Worm (Caenorhabditis elegans) whole organism, L1 larva: ENCODE results near the gene sap-49.

Source experiments
- F16B12.6 ChIP-seq: fragments of 150-350 bp; optimal IDR thresholded peaks from 2 replicates; lab custom pipeline; 2014; ENCODE audit warnings: missing biosample characterization, missing genetic modification characterization
- aha-1 ChIP-seq: fragments of 150-350 bp; optimal IDR thresholded peaks from 2 replicates; lab custom pipeline; 2014; ENCODE audit warnings: missing biosample characterization, missing genetic modification characterization
- aly-2 ChIP-seq: fragments of 150-350 bp; optimal IDR thresholded peaks from 2 replicates; lab custom pipeline; 2014; ENCODE audit warnings: missing biosample characterization, missing genetic modification characterization
- blmp-1 ChIP-seq: fragments of 150-350 bp; optimal IDR thresholded peaks from 2 replicates; lab custom pipeline; 2014; ENCODE audit warnings: missing biosample characterization, missing genetic modification characterization
- ceh-88 ChIP-seq: fragments of 200-800 bp; sonication (Bioruptor generic); IDR thresholded peaks from 2 replicates; pipeline ENCODE4 v1.3.6; 2022; ENCODE audit warnings: missing genetic modification characterization, missing compliant biosample characterization
- ceh-90 ChIP-seq: sonication (generic microtip); optimal IDR thresholded peaks from 2 replicates; lab custom pipeline; 2016; ENCODE audit warnings: missing genetic modification characterization, missing compliant biosample characterization
- dsc-1 ChIP-seq: sonication (generic microtip); optimal IDR thresholded peaks from 2 replicates; lab custom pipeline; 2016; ENCODE audit warnings: mild to moderate bottlenecking, missing genetic modification characterization, missing compliant biosample characterization
- efl-1 ChIP-seq, 4 experiments: fragments of 150-350 bp; optimal IDR thresholded peaks in 3 of 4; peaks in 1 of 4; 1 replicate in 1 of 4; 2 replicates in 3 of 4; lab custom pipeline; 2014; ENCODE audit warnings: missing biosample characterization in 2 of 4, missing genetic modification characterization in 2 of 4, missing genetic modification reagents in 2 of 4
- elt-2 ChIP-seq: sonication (generic microtip); optimal IDR thresholded peaks from 2 replicates; lab custom pipeline; 2016; ENCODE audit warnings: missing genetic modification characterization, mild to moderate bottlenecking, inconsistent platforms, missing compliant biosample characterization, missing genetic modification reagents
- elt-3 ChIP-seq, 6 experiments: fragments of 150-350 bp in 1 of 6; sonication (generic microtip); optimal IDR thresholded peaks; 2 replicates each; lab custom pipeline; 2017 to 2018; ENCODE audit warnings: missing biosample characterization in 6 of 6, missing genetic modification characterization in 6 of 6, inconsistent platforms in 1 of 6
- fkh-10 ChIP-seq: sonication (generic microtip); optimal IDR thresholded peaks from 2 replicates; lab custom pipeline; 2017; ENCODE audit warnings: missing biosample characterization, missing genetic modification reagents, missing genetic modification characterization
- fkh-4 ChIP-seq: sonication (generic microtip); optimal IDR thresholded peaks from 2 replicates; lab custom pipeline; 2016; ENCODE audit warnings: missing compliant biosample characterization, missing genetic modification characterization, borderline replicate concordance
- fkh-8 ChIP-seq: sonication (generic microtip); optimal IDR thresholded peaks from 2 replicates; lab custom pipeline; 2016; ENCODE audit warnings: mild to moderate bottlenecking, missing genetic modification characterization, missing compliant biosample characterization
- grh-1 ChIP-seq: fragments of 200-800 bp; sonication (Bioruptor generic); IDR thresholded peaks from 2 replicates; pipeline ENCODE4 v1.3.6; 2022; ENCODE audit warnings: missing genetic modification reagents, missing genetic modification characterization, missing compliant biosample characterization
- isw-1 ChIP-seq: fragments of 200-800 bp; sonication (Bioruptor generic); IDR thresholded peaks from 2 replicates; pipeline ENCODE4 v1.3.6; 2022; ENCODE audit warnings: missing genetic modification characterization, missing compliant biosample characterization
- jun-1 ChIP-seq: fragments of 150-350 bp; optimal IDR thresholded peaks from 2 replicates; lab custom pipeline; 2014; ENCODE audit warnings: missing biosample characterization, missing genetic modification reagents, missing genetic modification characterization
- lin-13 ChIP-seq: fragments of 150-350 bp; optimal IDR thresholded peaks from 2 replicates; lab custom pipeline; 2014; ENCODE audit warnings: missing biosample characterization, missing genetic modification reagents, missing genetic modification characterization
- lin-14 ChIP-seq: fragments of 200-800 bp; sonication (Bioruptor generic); optimal IDR thresholded peaks from 2 replicates; lab custom pipeline; 2018; ENCODE audit warnings: mild to moderate bottlenecking, missing genetic modification characterization, moderate library complexity, missing compliant biosample characterization
- lin-15B ChIP-seq: fragments of 150-350 bp; sonication (generic microtip); optimal IDR thresholded peaks from 3 replicates; lab custom pipeline; 2014; ENCODE audit warnings: missing biosample characterization, missing genetic modification characterization
- lin-35 ChIP-seq, 2 experiments: fragments of 150-350 bp; optimal IDR thresholded peaks; 2 replicates each; lab custom pipeline; 2014; ENCODE audit warnings: missing biosample characterization in 2 of 2, missing genetic modification characterization in 2 of 2, missing genetic modification reagents in 2 of 2
- lir-3 ChIP-seq: sonication (generic microtip); optimal IDR thresholded peaks from 2 replicates; lab custom pipeline; 2016; ENCODE audit warnings: mild to moderate bottlenecking, missing genetic modification characterization, moderate library complexity, missing compliant biosample characterization; ENCODE audit not compliant: poor library complexity
- mdl-1 ChIP-seq, 2 experiments: fragments of 150-350 bp; optimal IDR thresholded peaks; 2 replicates each; lab custom pipeline; 2014 to 2017; ENCODE audit warnings: missing biosample characterization in 2 of 2, missing genetic modification characterization in 2 of 2, inconsistent platforms in 1 of 2
- mef-2 ChIP-seq: fragments of 150-350 bp; optimal IDR thresholded peaks from 2 replicates; lab custom pipeline; 2014; ENCODE audit warnings: missing biosample characterization, missing genetic modification characterization
- nhr-11 ChIP-seq: fragments of 150-350 bp; optimal IDR thresholded peaks from 2 replicates; lab custom pipeline; 2014; ENCODE audit warnings: missing biosample characterization, missing genetic modification characterization
- nhr-20 ChIP-seq: sonication (generic microtip); optimal IDR thresholded peaks from 2 replicates; lab custom pipeline; 2016; ENCODE audit warnings: mild to moderate bottlenecking, missing genetic modification characterization, missing compliant biosample characterization
- nhr-237 ChIP-seq: fragments of 150-350 bp; optimal IDR thresholded peaks from 2 replicates; lab custom pipeline; 2014; ENCODE audit warnings: missing biosample characterization, missing genetic modification characterization
- nhr-47 ChIP-seq: sonication (generic microtip); optimal IDR thresholded peaks from 2 replicates; lab custom pipeline; 2016; ENCODE audit warnings: mild to moderate bottlenecking, missing genetic modification characterization, moderate library complexity, missing compliant biosample characterization
- nhr-71 ChIP-seq: sonication (generic microtip); optimal IDR thresholded peaks from 2 replicates; lab custom pipeline; 2016; ENCODE audit warnings: mild to moderate bottlenecking, missing genetic modification characterization, moderate library complexity, missing compliant biosample characterization
- nhr-77 ChIP-seq: fragments of 150-350 bp; optimal IDR thresholded peaks from 2 replicates; lab custom pipeline; 2014; ENCODE audit warnings: missing biosample characterization, missing genetic modification characterization
- nhr-85 ChIP-seq: sonication (generic microtip); peaks from one replicate; lab custom pipeline; 2016; ENCODE audit warnings: missing genetic modification characterization, inconsistent platforms, missing compliant biosample characterization
- pax-3 ChIP-seq: fragments of 200-800 bp; sonication (Bioruptor generic); optimal IDR thresholded peaks from 2 replicates; lab custom pipeline; 2018; ENCODE audit warnings: mild to moderate bottlenecking, missing genetic modification characterization, moderate library complexity, missing compliant biosample characterization
- rnt-1 ChIP-seq: sonication (generic microtip); optimal IDR thresholded peaks from 2 replicates; lab custom pipeline; 2016; ENCODE audit warnings: mild to moderate bottlenecking, missing genetic modification characterization, moderate library complexity, missing compliant biosample characterization
- skn-1 ChIP-seq: fragments of 150-350 bp; optimal IDR thresholded peaks from 2 replicates; lab custom pipeline; 2014; ENCODE audit warnings: missing biosample characterization, missing genetic modification characterization
- snu-23 ChIP-seq: sonication (generic microtip); optimal IDR thresholded peaks from 2 replicates; lab custom pipeline; 2016; ENCODE audit warnings: missing genetic modification characterization, missing compliant biosample characterization
- sox-4 ChIP-seq: sonication (generic microtip); optimal IDR thresholded peaks from 2 replicates; lab custom pipeline; 2016; ENCODE audit warnings: missing genetic modification characterization, missing compliant biosample characterization
- sup-37 ChIP-seq: fragments of 200-800 bp; sonication (Bioruptor generic); optimal IDR thresholded peaks from 2 replicates; lab custom pipeline; 2018; ENCODE audit warnings: mild to moderate bottlenecking, missing genetic modification characterization, missing compliant biosample characterization
- swsn-7 ChIP-seq: sonication (generic microtip); optimal IDR thresholded peaks from 2 replicates; lab custom pipeline; 2016; ENCODE audit warnings: missing genetic modification characterization, missing compliant biosample characterization
- tbx-2 ChIP-seq: sonication (generic microtip); optimal IDR thresholded peaks from 2 replicates; lab custom pipeline; 2016; ENCODE audit warnings: missing genetic modification characterization, missing compliant biosample characterization
- tlp-1 ChIP-seq: fragments of 150-350 bp; optimal IDR thresholded peaks from 2 replicates; lab custom pipeline; 2014; ENCODE audit warnings: missing biosample characterization, missing genetic modification characterization
- unc-130 ChIP-seq: fragments of 150-350 bp; optimal IDR thresholded peaks from 2 replicates; lab custom pipeline; 2017; ENCODE audit warnings: missing biosample characterization, missing genetic modification characterization, inconsistent platforms
- unc-62 ChIP-seq: fragments of 150-350 bp; optimal IDR thresholded peaks from 2 replicates; lab custom pipeline; 2014; ENCODE audit warnings: missing biosample characterization, missing genetic modification reagents, missing genetic modification characterization
- unc-86 ChIP-seq: sonication (generic microtip); optimal IDR thresholded peaks from 2 replicates; lab custom pipeline; 2016; ENCODE audit warnings: missing genetic modification characterization, missing compliant biosample characterization
- vab-15 ChIP-seq: sonication (generic microtip); optimal IDR thresholded peaks from 2 replicates; lab custom pipeline; 2017; ENCODE audit warnings: missing genotype, mild to moderate bottlenecking, missing genetic modification characterization, missing compliant biosample characterization
- xbp-1 ChIP-seq: sonication (generic microtip); optimal IDR thresholded peaks from 2 replicates; lab custom pipeline; 2016; ENCODE audit warnings: missing genetic modification characterization, missing compliant biosample characterization
- zag-1 ChIP-seq: fragments of 150-350 bp; optimal IDR thresholded peaks from 2 replicates; lab custom pipeline; 2014; ENCODE audit warnings: missing biosample characterization, missing genetic modification characterization

sap-49 gene

DNA sequence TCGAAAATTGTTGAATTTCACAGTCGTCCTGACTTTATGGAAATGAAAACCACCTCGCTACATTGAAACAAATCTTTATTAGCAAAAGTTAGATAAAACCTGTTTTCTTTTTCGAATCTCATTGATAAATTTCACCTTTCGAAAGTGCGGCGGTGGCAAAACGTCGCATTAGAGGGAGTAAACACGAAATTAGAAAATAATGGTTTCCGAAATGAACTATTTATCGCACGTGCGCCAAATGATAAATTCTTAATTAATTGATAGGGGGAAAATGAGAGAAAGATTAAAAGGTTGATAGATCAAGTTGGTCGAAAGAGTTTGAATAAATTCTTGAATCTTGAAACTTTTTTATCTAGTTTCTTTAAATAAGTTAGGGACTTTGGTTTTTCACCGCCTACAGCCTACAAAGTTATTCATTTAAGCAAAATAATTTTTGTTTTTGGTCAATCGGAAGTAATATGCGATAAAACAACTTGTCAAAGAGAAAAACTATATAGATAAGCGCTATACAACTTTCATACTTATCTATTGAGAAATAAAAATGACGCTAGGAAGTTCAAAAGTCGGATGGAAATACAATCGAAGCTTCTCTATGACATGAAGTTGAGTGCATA lies 35.6 kb upstream of the sap-49 start:
- TF ChIP-seq elt-3 (tag; optimal IDR thresholded peaks at IDR 0.05; lab: Kevin White, UChicago) = peak in 5 of 6 experiments; percentile 18 to 66 (median 33)
- peak; percentile 13 for TF ChIP-seq tbx-2 (tag; lab: Kevin White, UChicago)
- peak; percentile 46 for TF ChIP-seq lin-14 (GFP tag; lab: Kevin White, UChicago)
- no peak for TF ChIP-seq sox-4 (tag; lab: Kevin White, UChicago)
- no peak for TF ChIP-seq F16B12.6 (tag; lab: Kevin White, UChicago)
- TF ChIP-seq grh-1 = 0 out of 2 replicates have a peak, but pooled peaks have one; percentile 18
- TF ChIP-seq nhr-11 (tag; lab: Kevin White, UChicago) = no peak
- no peak for TF ChIP-seq mdl-1 (tag; optimal IDR thresholded peaks at IDR 0.05; lab: Kevin White, UChicago)
- TF ChIP-seq tlp-1 = no peak
- no peak for TF ChIP-seq ceh-90 (tag; lab: Kevin White, UChicago)
- TF ChIP-seq nhr-85 (tag; lab: Kevin White, UChicago) = peak; percentile 86
- peak; percentile 37 for TF ChIP-seq nhr-71
- peak; percentile 3 for TF ChIP-seq snu-23 (GFP tag; lab: Kevin White, UChicago)
- TF ChIP-seq elt-2 (tag; lab: Kevin White, UChicago) = peak; percentile 66
- peak; percentile 37 for TF ChIP-seq nhr-20 (tag; lab: Kevin White, UChicago)
- peak; percentile 92 for TF ChIP-seq blmp-1 (tag; lab: Kevin White, UChicago)

DNA sequence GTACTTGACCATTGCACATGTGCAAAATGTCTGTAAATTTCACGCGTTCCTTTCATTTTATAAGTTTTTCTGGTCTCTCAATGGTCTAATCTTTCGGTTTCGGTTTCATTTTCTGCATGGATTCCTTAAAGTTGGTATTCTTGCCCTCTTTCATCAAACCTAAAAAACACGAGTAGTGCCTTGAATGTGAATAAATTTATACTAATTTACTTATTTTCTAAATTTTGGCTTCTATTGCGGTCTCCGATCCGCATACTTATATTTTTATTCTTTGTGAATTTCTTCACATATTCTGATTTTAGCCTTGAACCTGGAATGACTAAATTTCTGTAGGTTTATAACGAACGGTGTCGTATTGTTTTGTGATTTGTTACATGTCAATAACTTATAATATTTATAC lies 30.4 kb upstream of the sap-49 start, which contains the start of gene pdha-1:
pdha-1 (plus strand) TSS at position 301 of the 400 bp plus-strand sequence.
- TF ChIP-seq blmp-1 (tag; lab: Kevin White, UChicago) = no peak
- TF ChIP-seq rnt-1 (tag; lab: Kevin White, UChicago) = no peak
- TF ChIP-seq pax-3 (tag; lab: Kevin White, UChicago) = no peak
- no peak for TF ChIP-seq lin-13 (GFP tag; lab: Kevin White, UChicago)
- TF ChIP-seq xbp-1 = no peak
- TF ChIP-seq ceh-88 (GFP tag; lab: Robert Waterston, UW) = no peak
- no peak for TF ChIP-seq unc-62 (GFP tag; lab: Kevin White, UChicago)
- no peak for TF ChIP-seq sup-37
- TF ChIP-seq vab-15 (tag; lab: Kevin White, UChicago) = no peak
- TF ChIP-seq lin-14 (GFP tag; lab: Kevin White, UChicago) = no peak

DNA sequence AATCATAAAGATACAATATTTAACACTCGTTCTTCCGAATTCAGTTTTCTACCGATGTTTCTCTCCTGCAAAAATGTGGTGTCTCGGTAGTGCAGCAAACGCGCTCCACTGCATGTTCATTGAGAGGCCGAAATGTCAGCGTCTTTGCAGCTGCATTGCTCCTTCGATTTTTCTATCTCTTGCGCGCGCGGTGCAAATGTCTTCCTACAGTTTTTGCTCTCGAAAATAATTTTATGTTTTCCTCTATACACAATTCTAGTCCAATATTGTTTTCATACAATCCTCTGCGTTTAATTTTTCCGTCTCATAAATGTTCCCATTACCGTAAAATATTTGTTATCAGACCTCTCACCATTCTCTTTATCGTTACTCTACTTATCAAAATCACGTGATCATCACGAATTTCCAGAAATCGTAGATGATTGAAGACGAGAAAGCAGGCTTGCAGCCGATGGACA lies 26.8 kb upstream of the sap-49 start, which contains the start of gene ufd-2:
ufd-2 (plus strand) TSS at position 408 of the 458 bp plus-strand sequence.
- TF ChIP-seq jun-1 = peak; percentile 50
- peak; percentile 70 for TF ChIP-seq fkh-8 (tag; lab: Kevin White, UChicago)
- no peak for TF ChIP-seq mef-2 (tag; lab: Kevin White, UChicago)
- peak; percentile 67 for TF ChIP-seq nhr-77
- TF ChIP-seq xbp-1 = peak; percentile 54
- TF ChIP-seq snu-23 (GFP tag; lab: Kevin White, UChicago) = peak; percentile 65
- peak; percentile 22 for TF ChIP-seq isw-1 (GFP tag; lab: Robert Waterston, UW)
- TF ChIP-seq lin-15B (tag; lab: Kevin White, UChicago) = peak; percentile 90
- peak; percentile 53 for TF ChIP-seq elt-2 (tag; lab: Kevin White, UChicago)
- peak; percentile 64 for TF ChIP-seq nhr-47
- TF ChIP-seq nhr-71 = peak; percentile 74
- TF ChIP-seq lin-35 (GFP tag; optimal IDR thresholded peaks at IDR 0.05; lab: Kevin White, UChicago) = peak; percentile 72 to 83
- peak; percentile 55 for TF ChIP-seq swsn-7
- peak; percentile 68 for TF ChIP-seq lir-3
- TF ChIP-seq efl-1 (optimal IDR thresholded peaks at IDR 0.05; lab: Kevin White, UChicago) = peak; percentile 77 to 81
- TF ChIP-seq efl-1 (GFP tag; optimal IDR thresholded peaks at IDR 0.05 in 1 of 2; lab: Kevin White, UChicago) = peak; percentile 70 to 96
- TF ChIP-seq mdl-1 (tag; optimal IDR thresholded peaks at IDR 0.05; lab: Kevin White, UChicago) = peak in 1 of 2 experiments; percentile 35
- peak; percentile 46 for TF ChIP-seq unc-86 (tag; lab: Kevin White, UChicago)
- peak; percentile 30 for TF ChIP-seq dsc-1 (tag; lab: Kevin White, UChicago)
- TF ChIP-seq ceh-88 (GFP tag; lab: Robert Waterston, UW) = no peak
- peak; percentile 5 for TF ChIP-seq zag-1
- peak; percentile 89 for TF ChIP-seq skn-1
- peak; percentile 16 for TF ChIP-seq fkh-10 (GFP tag; lab: Kevin White, UChicago)
- TF ChIP-seq unc-130 (tag; lab: Kevin White, UChicago) = peak; percentile 16
- TF ChIP-seq aly-2 (tag; lab: Kevin White, UChicago) = no peak
- TF ChIP-seq aha-1 (tag; lab: Kevin White, UChicago) = no peak
- peak; percentile 70 for TF ChIP-seq nhr-20 (tag; lab: Kevin White, UChicago)
- peak; percentile 53 for TF ChIP-seq lin-13 (GFP tag; lab: Kevin White, UChicago)
- peak; percentile 55 for TF ChIP-seq blmp-1 (tag; lab: Kevin White, UChicago)
- TF ChIP-seq unc-62 (GFP tag; lab: Kevin White, UChicago) = no peak
- peak; percentile 4 for TF ChIP-seq nhr-237 (tag; lab: Kevin White, UChicago)
- peak; percentile 66 for TF ChIP-seq F16B12.6 (tag; lab: Kevin White, UChicago)
- no peak for TF ChIP-seq fkh-4
